Worm (Caenorhabditis elegans): ENCODE data around the gene K10B2.4.

ce11 chrII:6311888-6312287 lies 48.9 kb downstream of the K10B2.4 start:
- no peak for TF ChIP-seq ztf-28 (GFP tag; IDR thresholded peaks at IDR 0.05)
- TF ChIP-seq attf-6 (GFP tag; IDR thresholded peaks at IDR 0.05), result no peak
- no peak for TF ChIP-seq lin-35 (GFP tag; optimal IDR thresholded peaks at IDR 0.05)
- TF ChIP-seq egl-44 (GFP tag; IDR thresholded peaks at IDR 0.05), result no peak
- no peak for TF ChIP-seq dpl-1 (GFP tag; optimal IDR thresholded peaks at IDR 0.05)
- no peak for TF ChIP-seq pha-4 (tag; optimal IDR thresholded peaks at IDR 0.05)
- TF ChIP-seq unc-62 (GFP tag; optimal IDR thresholded peaks at IDR 0.05), result no peak
- no peak for TF ChIP-seq snpc-4 (GFP tag; optimal IDR thresholded peaks at IDR 0.05)
- TF ChIP-seq snpc-4 (tag; optimal IDR thresholded peaks at IDR 0.05), result no peak
- no peak for TF ChIP-seq akir-1 (GFP tag; optimal IDR thresholded peaks at IDR 0.05)
- TF ChIP-seq ama-1 (optimal IDR thresholded peaks at IDR 0.05), result no peak
- TF ChIP-seq ama-1 (GFP tag; optimal IDR thresholded peaks at IDR 0.05), result no peak
- no peak for TF ChIP-seq unc-130 (GFP tag; optimal IDR thresholded peaks at IDR 0.05)
- TF ChIP-seq fkh-3 (tag; optimal IDR thresholded peaks at IDR 0.05), result no peak
